Worm (Caenorhabditis elegans): ENCODE results near the gene C50D2.10.
A peak's percentile ranks its signal among the peaks of the same experiment; 100 is the strongest.

Gene C50D2.10

DNA sequence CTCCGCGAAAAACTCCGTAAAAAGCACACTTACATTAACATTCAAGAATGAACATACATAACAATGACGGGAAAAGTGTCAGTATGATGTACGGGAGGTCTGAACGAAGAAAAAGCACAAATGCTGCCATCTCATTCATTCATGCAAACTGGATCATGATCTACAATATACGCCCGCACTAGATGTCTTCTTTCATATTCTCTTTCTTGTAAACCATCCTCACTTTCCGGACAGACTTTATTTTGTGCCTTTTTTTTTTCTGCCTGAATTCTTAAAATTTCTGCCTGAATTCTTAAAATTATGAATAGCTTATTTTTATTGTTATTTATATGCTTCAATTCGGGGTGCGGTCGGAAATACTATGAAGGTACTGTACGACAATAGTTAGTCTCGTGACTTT is 36.2 kb downstream of the C50D2.10 start, which contains the start of gene K10B4.1:
Gene K10B4.1, plus strand, starts transcription at position 301 of the 400 bp plus-strand sequence.
- no peak for TF ChIP-seq T07F8.4 (tag; optimal IDR thresholded peaks at IDR 0.05)
- TF ChIP-seq xnd-1 (tag; optimal IDR thresholded peaks at IDR 0.05), result no peak
- TF ChIP-seq Y79H2A.3 (GFP tag; conservative IDR thresholded peaks at IDR 0.05), result no peak
- no peak for TF ChIP-seq ZK185.1 (tag; optimal IDR thresholded peaks at IDR 0.05; ENCODE audit: poor library complexity, severe bottlenecking)
- no peak for TF ChIP-seq K11D2.4 (GFP tag; IDR thresholded peaks at IDR 0.05)
- no peak for TF ChIP-seq ztf-28 (GFP tag; IDR thresholded peaks at IDR 0.05)
- TF ChIP-seq ztf-25 (GFP tag; IDR thresholded peaks at IDR 0.05), result no peak
- no peak for TF ChIP-seq F57A8.1 (GFP tag; optimal IDR thresholded peaks at IDR 0.05)
- TF ChIP-seq F33H1.4 (GFP tag; IDR thresholded peaks at IDR 0.05), result no peak
- no peak for TF ChIP-seq K12H6.12 (tag; optimal IDR thresholded peaks at IDR 0.05)
- TF ChIP-seq F39B2.1 (GFP tag; IDR thresholded peaks at IDR 0.05), result no peak
- no peak for TF ChIP-seq B0035.1 (tag; optimal IDR thresholded peaks at IDR 0.05)
- no peak for TF ChIP-seq Y53F4B.3 (GFP tag; IDR thresholded peaks at IDR 0.05)
- TF ChIP-seq ceh-40 (GFP tag; IDR thresholded peaks at IDR 0.05), result no peak

DNA sequence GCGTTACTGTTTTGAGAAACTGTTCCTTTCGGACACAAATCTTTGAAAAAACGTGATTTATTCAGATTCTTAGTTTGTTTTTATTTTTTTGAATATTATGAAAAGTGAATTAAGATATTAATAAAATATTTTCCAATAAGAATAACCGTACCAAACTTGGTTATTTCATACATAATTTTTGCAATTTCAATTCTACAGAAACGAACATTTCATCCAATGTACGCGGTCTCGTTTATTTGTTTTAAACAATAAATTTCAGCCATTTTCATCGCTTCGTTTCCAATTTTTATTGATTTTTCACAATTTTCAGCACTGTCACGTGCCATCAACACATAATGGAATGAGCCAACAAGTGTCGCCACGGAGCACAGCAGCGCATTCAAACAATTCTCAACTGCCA is 48.0 kb downstream of the C50D2.10 start, which contains the start of gene T25D3.4:
Gene T25D3.4, plus strand, starts transcription at position 301 of the 400 bp plus-strand sequence.
- no peak for TF ChIP-seq gei-17 (GFP tag; optimal IDR thresholded peaks at IDR 0.05)
- peak; percentile 67 for TF ChIP-seq ceh-100 (GFP tag; IDR thresholded peaks at IDR 0.05)
